Worm (Caenorhabditis elegans): ENCODE measurements around the gene lact-1.

ce11 chrX:7271968-7272367 is 11.8 kb upstream of the lact-1 start, which contains the start of gene F46H5.11:
- TF ChIP-seq F49E8.2 (tag; optimal IDR thresholded peaks at IDR 0.05; ENCODE audit: borderline replicate concordance) = no peak
- TF ChIP-seq daf-12 (tag; optimal IDR thresholded peaks at IDR 0.05) = no peak
- TF ChIP-seq lir-3 (tag; optimal IDR thresholded peaks at IDR 0.05) = no peak
- TF ChIP-seq unc-62 (GFP tag; optimal IDR thresholded peaks at IDR 0.05 in 1 of 2) = no peak
- no peak for TF ChIP-seq unc-62 (tag; optimal IDR thresholded peaks at IDR 0.05)
- TF ChIP-seq ztf-11 (tag; optimal IDR thresholded peaks at IDR 0.05) = no peak
- TF ChIP-seq lin-15B (tag; optimal IDR thresholded peaks at IDR 0.05) = no peak
- no peak for TF ChIP-seq zag-1 (tag; optimal IDR thresholded peaks at IDR 0.05)
- TF ChIP-seq mep-1 (tag; optimal IDR thresholded peaks at IDR 0.05) = no peak
- TF ChIP-seq aly-2 (tag; optimal IDR thresholded peaks at IDR 0.05) = no peak
- no peak for TF ChIP-seq dmd-9 (GFP tag; IDR thresholded peaks at IDR 0.05)
- no peak for TF ChIP-seq madf-9 (GFP tag; conservative IDR thresholded peaks at IDR 0.05)
- no peak for TF ChIP-seq R02D3.7 (tag; optimal IDR thresholded peaks at IDR 0.05)
- no peak for TF ChIP-seq dve-1 (tag; optimal IDR thresholded peaks at IDR 0.05; ENCODE audit: insufficient read depth)
- no peak for TF ChIP-seq nhr-76 (tag; optimal IDR thresholded peaks at IDR 0.05)
